Worm (Caenorhabditis elegans): ENCODE measurements around the gene C54G10.1.

The C54G10.1 gene

ce11 chrV:14658131-14658530 is 17.2 kb downstream of the C54G10.1 start, which contains the start of gene slc-25A29 (continued):
- no peak for TF ChIP-seq lin-1 (GFP tag; IDR thresholded peaks at IDR 0.05)
- TF ChIP-seq cey-2 (tag; optimal IDR thresholded peaks at IDR 0.05; ENCODE audit: borderline replicate concordance, insufficient read depth): no peak
- no peak for TF ChIP-seq ztf-11 (tag; optimal IDR thresholded peaks at IDR 0.05)
- TF ChIP-seq daf-12 (tag; optimal IDR thresholded peaks at IDR 0.05): no peak
- TF ChIP-seq skn-1 (tag; optimal IDR thresholded peaks at IDR 0.05): no peak
- TF ChIP-seq T26A8.4 (GFP tag; IDR thresholded peaks at IDR 0.05): no peak
- TF ChIP-seq lin-13 (GFP tag; optimal IDR thresholded peaks at IDR 0.05): no peak
- TF ChIP-seq nhr-6 (tag; optimal IDR thresholded peaks at IDR 0.05): no peak
- TF ChIP-seq hlh-30 (tag; optimal IDR thresholded peaks at IDR 0.05; ENCODE audit: insufficient read depth): peak; percentile 3
- TF ChIP-seq Y105C5A.15 (GFP tag; IDR thresholded peaks at IDR 0.05): no peak
- no peak for TF ChIP-seq egl-27 (tag; optimal IDR thresholded peaks at IDR 0.05)
- no peak for TF ChIP-seq D1046.2 (GFP tag; IDR thresholded peaks at IDR 0.05)
- TF ChIP-seq tag-97 (GFP tag; IDR thresholded peaks at IDR 0.05): no peak
- TF ChIP-seq nhr-28 (tag; optimal IDR thresholded peaks at IDR 0.05): peak; percentile 19
- TF ChIP-seq mdl-1 (tag; optimal IDR thresholded peaks at IDR 0.05): peak in 1 of 2 experiments; percentile 4
- TF ChIP-seq lir-3 (tag; optimal IDR thresholded peaks at IDR 0.05): no peak
- TF ChIP-seq lin-39 (tag; optimal IDR thresholded peaks at IDR 0.05): no peak

ce11 chrV:14659595-14659994 is 18.7 kb downstream of the C54G10.1 start:
- TF ChIP-seq ceh-20 (GFP tag; IDR thresholded peaks at IDR 0.05) (no peak), dmd-9 (GFP tag; IDR thresholded peaks at IDR 0.05) (no peak), unc-62 (GFP tag; optimal IDR thresholded peaks at IDR 0.05 in 1 of 2) (peak in 1 of 2 experiments; percentile 90), unc-62 (tag; optimal IDR thresholded peaks at IDR 0.05) (no peak), Y48G9A.11 (GFP tag; IDR thresholded peaks at IDR 0.05) (no peak), spr-1 (tag; optimal IDR thresholded peaks at IDR 0.05) (no peak), daf-16 (GFP tag; optimal IDR thresholded peaks at IDR 0.05) (no peak), daf-16 (tag; optimal IDR thresholded peaks at IDR 0.05) (no peak), vab-7 (GFP tag; IDR thresholded peaks at IDR 0.05) (no peak)

- peak; percentile 93 for TF ChIP-seq mxl-3 (GFP tag; optimal IDR thresholded peaks at IDR 0.05)
- no peak for TF ChIP-seq nhr-10 (tag; optimal IDR thresholded peaks at IDR 0.05)
- TF ChIP-seq egl-27 (tag; optimal IDR thresholded peaks at IDR 0.05): no peak
- peak in 1 of 2 experiments; percentile 72 for TF ChIP-seq unc-62 (GFP tag; optimal IDR thresholded peaks at IDR 0.05 in 1 of 2)
- no peak for TF ChIP-seq unc-62 (tag; optimal IDR thresholded peaks at IDR 0.05)
- no peak for TF ChIP-seq ztf-11 (tag; optimal IDR thresholded peaks at IDR 0.05)
- no peak for TF ChIP-seq nhr-77 (tag; optimal IDR thresholded peaks at IDR 0.05)
- peak; percentile 90 for TF ChIP-seq nhr-48 (tag; optimal IDR thresholded peaks at IDR 0.05)
- TF ChIP-seq dmd-9 (GFP tag; IDR thresholded peaks at IDR 0.05): no peak
- TF ChIP-seq dmd-6 (GFP tag; IDR thresholded peaks at IDR 0.05): peak; percentile 49
- peak; percentile 79 for TF ChIP-seq hlh-11 (tag; optimal IDR thresholded peaks at IDR 0.05)
- peak; percentile 92 for TF ChIP-seq cey-2 (tag; optimal IDR thresholded peaks at IDR 0.05; ENCODE audit: borderline replicate concordance, insufficient read depth)
- no peak for TF ChIP-seq lin-39 (tag; optimal IDR thresholded peaks at IDR 0.05)
- TF ChIP-seq Y105C5A.15 (GFP tag; IDR thresholded peaks at IDR 0.05): no peak
- peak; percentile 5 for TF ChIP-seq nhr-6 (tag; optimal IDR thresholded peaks at IDR 0.05)
- peak; percentile 83 to 87 for TF ChIP-seq mdl-1 (tag; optimal IDR thresholded peaks at IDR 0.05)
- no peak for TF ChIP-seq lsy-2 (tag; optimal IDR thresholded peaks at IDR 0.05)
- TF ChIP-seq daf-19 (GFP tag; conservative IDR thresholded peaks at IDR 0.05): no peak
- no peak for TF ChIP-seq dpl-1 (GFP tag; optimal IDR thresholded peaks at IDR 0.05)
- peak; percentile 53 to 76 for TF ChIP-seq hif-1 (tag; optimal IDR thresholded peaks at IDR 0.05)
- no peak for TF ChIP-seq daf-12 (tag; optimal IDR thresholded peaks at IDR 0.05)
- no peak for TF ChIP-seq daf-16 (GFP tag; optimal IDR thresholded peaks at IDR 0.05)
- TF ChIP-seq daf-16 (tag; optimal IDR thresholded peaks at IDR 0.05): no peak
- TF ChIP-seq aha-1 (tag): peak; percentile 92
- peak; percentile 14 for TF ChIP-seq nhr-11 (tag; optimal IDR thresholded peaks at IDR 0.05)
- no peak for TF ChIP-seq tra-1 (GFP tag; IDR thresholded peaks at IDR 0.05)
- no peak for TF ChIP-seq snpc-1.2 (GFP tag; IDR thresholded peaks at IDR 0.05)
- TF ChIP-seq aly-2 (tag; optimal IDR thresholded peaks at IDR 0.05): no peak
- peak; percentile 20 for TF ChIP-seq nhr-25 (tag; optimal IDR thresholded peaks at IDR 0.05; ENCODE audit: borderline replicate concordance, insufficient read depth)
- peak; percentile 77 for TF ChIP-seq hlh-30 (tag; optimal IDR thresholded peaks at IDR 0.05; ENCODE audit: insufficient read depth)
- TF ChIP-seq daf-8 (GFP tag; IDR thresholded peaks at IDR 0.05): no peak
- no peak for TF ChIP-seq hmg-1.1 (GFP tag; IDR thresholded peaks at IDR 0.05)
- no peak for TF ChIP-seq spr-1 (tag; optimal IDR thresholded peaks at IDR 0.05)
- no peak for TF ChIP-seq ama-1 (optimal IDR thresholded peaks at IDR 0.05)
- peak; percentile 65; the same call in 1 of the 2 replicates for TF ChIP-seq ceh-20 (GFP tag; IDR thresholded peaks at IDR 0.05)
Measured at ce11 chrV:14660608-14661355, 19.9 kb downstream of the C54G10.1 start, which contains the start of gene srh-17. TSS of gene srh-17 (plus strand) at chrV:14661305.
